Worm (Caenorhabditis elegans) whole organism, L1 larva: ENCODE results near the gene hrg-9.
A peak's percentile ranks its signal among the peaks of the same experiment; 100 is the strongest.

ENCODE experiments used
- C34B4.2 ChIP-seq: sonication (generic microtip); optimal IDR thresholded peaks from 2 replicates; lab custom pipeline; 2017; ENCODE audit warnings: mild to moderate bottlenecking, missing genetic modification characterization, missing compliant biosample characterization
- F16B12.6 ChIP-seq: fragments of 150-350 bp; optimal IDR thresholded peaks from 2 replicates; lab custom pipeline; 2014; ENCODE audit warnings: missing biosample characterization, missing genetic modification characterization
- Y116A8C.19 ChIP-seq: sonication (generic microtip); optimal IDR thresholded peaks from 2 replicates; lab custom pipeline; 2016; ENCODE audit warnings: missing compliant biosample characterization, missing genetic modification characterization, borderline replicate concordance
- aha-1 ChIP-seq: fragments of 150-350 bp; optimal IDR thresholded peaks from 2 replicates; lab custom pipeline; 2014; ENCODE audit warnings: missing biosample characterization, missing genetic modification characterization
- ceh-63 ChIP-seq: fragments of 200-800 bp; sonication (Bioruptor generic); optimal IDR thresholded peaks from 2 replicates; lab custom pipeline; 2018; ENCODE audit warnings: mild to moderate bottlenecking, missing genetic modification characterization, missing compliant biosample characterization
- ceh-8 ChIP-seq: fragments of 200-800 bp; sonication (Bioruptor generic); optimal IDR thresholded peaks from 2 replicates; lab custom pipeline; 2018; ENCODE audit warnings: mild to moderate bottlenecking, missing genetic modification characterization, moderate library complexity, missing compliant biosample characterization
- ceh-82 ChIP-seq, 3 experiments: fragments of 150-350 bp in 1 of 3; sonication (generic microtip) in 2 of 3; optimal IDR thresholded peaks; 2 replicates each; lab custom pipeline; 2014 to 2017; ENCODE audit warnings: missing biosample characterization in 3 of 3, missing genetic modification characterization in 3 of 3
- ces-1 ChIP-seq: fragments of 150-350 bp; optimal IDR thresholded peaks from 2 replicates; lab custom pipeline; 2014; ENCODE audit warnings: missing biosample characterization, missing genetic modification reagents, missing genetic modification characterization
- efl-1 ChIP-seq, 4 experiments: fragments of 150-350 bp; optimal IDR thresholded peaks in 3 of 4; peaks in 1 of 4; 1 replicate in 1 of 4; 2 replicates in 3 of 4; lab custom pipeline; 2014; ENCODE audit warnings: missing biosample characterization in 2 of 4, missing genetic modification characterization in 2 of 4, missing genetic modification reagents in 2 of 4
- efl-3 ChIP-seq: fragments of 200-800 bp; sonication (Bioruptor generic); optimal IDR thresholded peaks from 2 replicates; lab custom pipeline; 2018; ENCODE audit warnings: mild to moderate bottlenecking, missing genetic modification characterization, missing compliant biosample characterization
- egl-27 ChIP-seq, 2 experiments: fragments of 150-350 bp in 1 of 2; sonication (generic microtip); optimal IDR thresholded peaks; 3 replicates each; lab custom pipeline; 2017 to 2018; ENCODE audit warnings: missing biosample characterization in 2 of 2, missing genetic modification characterization in 2 of 2, missing genetic modification reagents in 2 of 2
- elt-2 ChIP-seq: sonication (generic microtip); optimal IDR thresholded peaks from 2 replicates; lab custom pipeline; 2016; ENCODE audit warnings: missing genetic modification characterization, mild to moderate bottlenecking, inconsistent platforms, missing compliant biosample characterization, missing genetic modification reagents
- fkh-4 ChIP-seq: sonication (generic microtip); optimal IDR thresholded peaks from 2 replicates; lab custom pipeline; 2016; ENCODE audit warnings: missing compliant biosample characterization, missing genetic modification characterization, borderline replicate concordance
- fos-1 ChIP-seq: fragments of 150-350 bp; optimal IDR thresholded peaks from 2 replicates; lab custom pipeline; 2014; ENCODE audit warnings: missing biosample characterization, missing genetic modification characterization
- hlh-17 ChIP-seq: fragments of 200-800 bp; sonication (Bioruptor generic); optimal IDR thresholded peaks from 2 replicates; lab custom pipeline; 2018; ENCODE audit warnings: missing genetic modification characterization, mild to moderate bottlenecking, missing compliant biosample characterization, moderate library complexity, borderline replicate concordance
- hpl-2 ChIP-seq: fragments of 150-350 bp; optimal IDR thresholded peaks from 2 replicates; lab custom pipeline; 2014; ENCODE audit warnings: missing biosample characterization, missing genetic modification reagents, missing genetic modification characterization
- isw-1 ChIP-seq: fragments of 200-800 bp; sonication (Bioruptor generic); IDR thresholded peaks from 2 replicates; pipeline ENCODE4 v1.3.6; 2022; ENCODE audit warnings: missing genetic modification characterization, missing compliant biosample characterization
- lin-35 ChIP-seq, 2 experiments: fragments of 150-350 bp; optimal IDR thresholded peaks; 2 replicates each; lab custom pipeline; 2014; ENCODE audit warnings: missing biosample characterization in 2 of 2, missing genetic modification characterization in 2 of 2, missing genetic modification reagents in 2 of 2
- lsy-2 ChIP-seq, 2 experiments: fragments of 150-350 bp; optimal IDR thresholded peaks; 2 replicates each; lab custom pipeline; 2014; ENCODE audit warnings: missing biosample characterization in 2 of 2, missing genetic modification characterization in 2 of 2
- mef-2 ChIP-seq: fragments of 150-350 bp; optimal IDR thresholded peaks from 2 replicates; lab custom pipeline; 2014; ENCODE audit warnings: missing biosample characterization, missing genetic modification characterization
- nhr-11 ChIP-seq: fragments of 150-350 bp; optimal IDR thresholded peaks from 2 replicates; lab custom pipeline; 2014; ENCODE audit warnings: missing biosample characterization, missing genetic modification characterization
- nhr-19 ChIP-seq: fragments of 200-800 bp; sonication (Bioruptor generic); conservative IDR thresholded peaks from 2 replicates; pipeline ENCODE4 v1.3.6; 2022; ENCODE audit warnings: missing genetic modification characterization, missing compliant biosample characterization
- nhr-20 ChIP-seq: sonication (generic microtip); optimal IDR thresholded peaks from 2 replicates; lab custom pipeline; 2016; ENCODE audit warnings: mild to moderate bottlenecking, missing genetic modification characterization, missing compliant biosample characterization
- nhr-28 ChIP-seq: fragments of 150-350 bp; optimal IDR thresholded peaks from 2 replicates; lab custom pipeline; 2014; ENCODE audit warnings: missing biosample characterization, missing genetic modification characterization
- nhr-47 ChIP-seq: sonication (generic microtip); optimal IDR thresholded peaks from 2 replicates; lab custom pipeline; 2016; ENCODE audit warnings: mild to moderate bottlenecking, missing genetic modification characterization, moderate library complexity, missing compliant biosample characterization
- nhr-76 ChIP-seq: sonication (generic microtip); optimal IDR thresholded peaks from 2 replicates; lab custom pipeline; 2017; ENCODE audit warnings: missing biosample characterization, missing genetic modification characterization
- nhr-77 ChIP-seq: fragments of 150-350 bp; optimal IDR thresholded peaks from 2 replicates; lab custom pipeline; 2014; ENCODE audit warnings: missing biosample characterization, missing genetic modification characterization
- nhr-85 ChIP-seq: sonication (generic microtip); peaks from one replicate; lab custom pipeline; 2016; ENCODE audit warnings: missing genetic modification characterization, inconsistent platforms, missing compliant biosample characterization
- pax-3 ChIP-seq: fragments of 200-800 bp; sonication (Bioruptor generic); optimal IDR thresholded peaks from 2 replicates; lab custom pipeline; 2018; ENCODE audit warnings: mild to moderate bottlenecking, missing genetic modification characterization, moderate library complexity, missing compliant biosample characterization
- skn-1 ChIP-seq: fragments of 150-350 bp; optimal IDR thresholded peaks from 2 replicates; lab custom pipeline; 2014; ENCODE audit warnings: missing biosample characterization, missing genetic modification characterization
- sox-4 ChIP-seq: sonication (generic microtip); optimal IDR thresholded peaks from 2 replicates; lab custom pipeline; 2016; ENCODE audit warnings: missing genetic modification characterization, missing compliant biosample characterization
- tbx-2 ChIP-seq: sonication (generic microtip); optimal IDR thresholded peaks from 2 replicates; lab custom pipeline; 2016; ENCODE audit warnings: missing genetic modification characterization, missing compliant biosample characterization
- unc-130 ChIP-seq: fragments of 150-350 bp; optimal IDR thresholded peaks from 2 replicates; lab custom pipeline; 2017; ENCODE audit warnings: missing biosample characterization, missing genetic modification characterization, inconsistent platforms
- unc-62 ChIP-seq: fragments of 150-350 bp; optimal IDR thresholded peaks from 2 replicates; lab custom pipeline; 2014; ENCODE audit warnings: missing biosample characterization, missing genetic modification reagents, missing genetic modification characterization
- xbp-1 ChIP-seq: sonication (generic microtip); optimal IDR thresholded peaks from 2 replicates; lab custom pipeline; 2016; ENCODE audit warnings: missing genetic modification characterization, missing compliant biosample characterization
- ztf-11 ChIP-seq, 2 experiments: sonication (generic microtip); optimal IDR thresholded peaks; 2 replicates each; lab custom pipeline; 2016 to 2017; ENCODE audit warnings: missing genetic modification characterization in 2 of 2, missing biosample characterization in 1 of 2, missing compliant biosample characterization in 1 of 2

The hrg-9 gene

ce11 chrV:12944775-12945174 is 18.4 kb downstream of the hrg-9 start, which contains the start of gene grl-2:
Gene grl-2 (plus strand): TSS chrV:12945075.
- TF ChIP-seq xbp-1 (tag; lab: Kevin White, UChicago) (no peak), nhr-85 (tag; lab: Kevin White, UChicago) (peak; percentile 62)

- TF ChIP-seq fos-1 = no peak
- no peak for TF ChIP-seq lsy-2 (tag; optimal IDR thresholded peaks at IDR 0.05; lab: Kevin White, UChicago)
- no peak for TF ChIP-seq hlh-17 (GFP tag; lab: Kevin White, UChicago)
- no peak for TF ChIP-seq nhr-77 (tag; lab: Kevin White, UChicago)
- TF ChIP-seq nhr-11 (tag; lab: Kevin White, UChicago) = no peak
- TF ChIP-seq ceh-63 = no peak
- no peak for TF ChIP-seq efl-3
- no peak for TF ChIP-seq mef-2 (tag; lab: Kevin White, UChicago)
- no peak for TF ChIP-seq unc-130
- TF ChIP-seq tbx-2 (tag; lab: Kevin White, UChicago) = no peak
- no peak for TF ChIP-seq egl-27 (tag; optimal IDR thresholded peaks at IDR 0.05; lab: Kevin White, UChicago)
- TF ChIP-seq sox-4 = no peak
- no peak for TF ChIP-seq Y116A8C.19 (tag; lab: Kevin White, UChicago)
- TF ChIP-seq fkh-4 (tag; lab: Kevin White, UChicago) = no peak
- no peak for TF ChIP-seq hpl-2 (GFP tag; lab: Kevin White, UChicago)
- no peak for TF ChIP-seq pax-3 (tag; lab: Kevin White, UChicago)
- TF ChIP-seq ceh-82 (tag; optimal IDR thresholded peaks at IDR 0.05; lab: Kevin White, UChicago) = no peak
- no peak for TF ChIP-seq nhr-76 (tag; lab: Kevin White, UChicago)
- TF ChIP-seq C34B4.2 (tag; lab: Kevin White, UChicago) = no peak
These were observed 18.9 kb downstream of the hrg-9 start, which contains the start of gene T16G1.3 for ce11 chrV:12944229-12944628. Gene T16G1.3 (minus strand): TSS chrV:12944329.

DNA sequence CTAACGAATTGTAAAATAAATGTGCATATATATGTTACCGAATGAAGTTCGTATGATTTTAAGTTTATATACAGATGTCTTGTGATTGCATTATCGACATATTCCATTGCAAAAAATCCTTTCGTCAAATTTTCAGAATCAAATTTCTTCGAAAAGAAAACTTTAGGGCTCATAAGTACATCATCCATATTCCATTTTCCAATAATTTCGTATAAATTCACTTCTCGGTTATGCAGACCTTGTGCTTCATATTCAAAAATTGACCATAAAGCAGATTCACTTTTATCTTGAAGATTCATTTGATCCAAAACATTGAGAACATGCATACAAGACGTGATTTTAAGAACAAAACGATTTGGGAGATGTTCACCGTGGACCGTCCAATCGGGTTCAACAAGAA is 19.7 kb downstream of the hrg-9 start:
- TF ChIP-seq ztf-11 (tag; optimal IDR thresholded peaks at IDR 0.05; lab: Kevin White, UChicago) (no peak), aha-1 (tag; lab: Kevin White, UChicago) (no peak), skn-1 (no peak), unc-62 (no peak), nhr-85 (tag; lab: Kevin White, UChicago) (no peak), nhr-47 (no peak), ces-1 (GFP tag; lab: Kevin White, UChicago) (no peak), nhr-19 (GFP tag; lab: Robert Waterston, UW) (no peak), nhr-28 (tag; lab: Kevin White, UChicago) (no peak), tbx-2 (tag; lab: Kevin White, UChicago) (no peak), F16B12.6 (tag; lab: Kevin White, UChicago) (no peak), isw-1 (GFP tag; lab: Robert Waterston, UW) (no peak), fos-1 (no peak), hlh-17 (GFP tag; lab: Kevin White, UChicago) (no peak), ceh-8 (no peak)

- TF ChIP-seq nhr-20 (tag; lab: Kevin White, UChicago) (peak; percentile 8), unc-62 (no peak), ztf-11 (tag; optimal IDR thresholded peaks at IDR 0.05; lab: Kevin White, UChicago) (no peak), elt-2 (tag; lab: Kevin White, UChicago) (peak; percentile 88), lin-35 (GFP tag; optimal IDR thresholded peaks at IDR 0.05; lab: Kevin White, UChicago) (peak in 1 of 2 experiments; percentile 22), sox-4 (no peak), efl-1 (optimal IDR thresholded peaks at IDR 0.05; lab: Kevin White, UChicago) (no peak), efl-1 (GFP tag; optimal IDR thresholded peaks at IDR 0.05 in 1 of 2; lab: Kevin White, UChicago) (peak in 1 of 2 experiments; percentile 46), hpl-2 (GFP tag; lab: Kevin White, UChicago) (no peak)
These were observed 21.2 kb downstream of the hrg-9 start, which contains the start of gene T16G1.4 for ce11 chrV:12941797-12942474. Gene T16G1.4 (minus strand): TSS chrV:12941847.
